Fruit fly (Drosophila melanogaster) whole organism, larva: Measurements from ENCODE around the gene Alp9.

Experiments used
- noc ChIP-seq: fragments of 200-800 bp; sonication (Bioruptor generic); optimal IDR thresholded peaks from 3 replicates; lab custom pipeline; 2019; ENCODE audit warnings: missing biosample characterization, mild to moderate bottlenecking, missing genetic modification characterization, moderate library complexity

Gene Alp9

dm6 chr3L:5577250-5578138 lies 17.8 kb upstream of the Alp9 start, which contains the start of gene Msr-110:
TSS of gene Msr-110 (minus strand) at chr3L:5577348.
- TF ChIP-seq noc (tag; lab: Kevin White, UChicago), result peak; percentile 92

DNA sequence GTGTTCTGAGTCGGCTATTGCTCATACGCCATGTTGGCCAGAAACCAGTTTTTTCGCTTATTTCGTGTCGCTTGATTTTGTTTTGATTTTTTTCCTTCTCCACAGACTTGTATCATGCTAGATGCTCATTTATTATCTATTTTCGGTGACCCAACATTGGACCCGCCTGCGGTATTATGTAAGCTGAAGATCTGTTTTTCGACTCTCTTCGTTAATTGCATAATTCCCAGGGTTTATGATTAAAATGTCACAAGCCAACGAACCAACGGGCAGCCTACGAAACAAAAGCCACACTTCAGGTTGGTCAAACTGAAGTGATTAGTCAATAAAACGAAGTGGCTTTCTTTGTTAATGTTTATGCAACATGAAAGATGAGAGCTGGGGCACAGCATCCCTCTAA lies 16.7 kb upstream of the Alp9 start:
- no peak for TF ChIP-seq noc (tag; lab: Kevin White, UChicago)

DNA sequence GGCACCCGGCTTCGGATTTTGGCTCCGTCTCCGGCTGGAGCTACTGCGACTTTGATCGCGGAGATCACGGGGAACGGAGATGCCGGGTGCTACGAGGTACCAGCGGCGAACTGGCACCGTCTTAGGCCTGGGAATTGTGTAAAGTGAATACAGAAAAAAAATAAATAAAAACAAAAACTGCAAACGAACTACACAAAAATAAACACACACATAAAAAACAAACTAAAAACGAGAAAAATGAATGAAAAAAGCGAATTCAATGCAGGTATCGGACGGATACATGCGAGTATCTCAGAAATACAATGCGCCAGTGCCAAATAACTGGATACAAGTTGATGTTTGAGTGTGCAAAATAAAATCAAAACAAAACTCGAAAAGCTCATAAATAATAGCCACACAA lies 15.6 kb upstream of the Alp9 start:
- TF ChIP-seq noc (tag; lab: Kevin White, UChicago), result peak; percentile 18

- no peak for TF ChIP-seq noc (tag; lab: Kevin White, UChicago)
Measured at dm6 chr3L:5580490-5581116, 14.7 kb upstream of the Alp9 start.

DNA sequence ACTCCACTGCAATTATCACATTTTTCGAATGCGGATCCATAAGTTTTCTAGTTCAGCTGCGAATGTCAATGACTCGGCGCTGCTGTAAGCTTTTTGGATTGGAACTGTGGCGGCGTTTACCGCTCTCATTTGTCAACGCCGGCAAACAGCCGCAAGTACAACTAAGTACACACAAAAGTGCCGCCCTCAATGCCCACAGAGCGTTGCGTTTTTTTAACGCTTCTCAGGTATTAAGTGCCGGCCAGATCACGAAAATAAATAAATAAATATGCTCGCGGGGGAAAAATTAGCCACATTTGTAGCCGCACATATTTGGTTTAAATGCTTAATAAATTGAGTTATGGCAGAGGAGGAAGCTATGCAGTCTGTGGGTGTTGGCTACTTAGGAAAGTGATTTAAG lies 13.8 kb upstream of the Alp9 start:
- no peak for TF ChIP-seq noc (tag; lab: Kevin White, UChicago)

DNA sequence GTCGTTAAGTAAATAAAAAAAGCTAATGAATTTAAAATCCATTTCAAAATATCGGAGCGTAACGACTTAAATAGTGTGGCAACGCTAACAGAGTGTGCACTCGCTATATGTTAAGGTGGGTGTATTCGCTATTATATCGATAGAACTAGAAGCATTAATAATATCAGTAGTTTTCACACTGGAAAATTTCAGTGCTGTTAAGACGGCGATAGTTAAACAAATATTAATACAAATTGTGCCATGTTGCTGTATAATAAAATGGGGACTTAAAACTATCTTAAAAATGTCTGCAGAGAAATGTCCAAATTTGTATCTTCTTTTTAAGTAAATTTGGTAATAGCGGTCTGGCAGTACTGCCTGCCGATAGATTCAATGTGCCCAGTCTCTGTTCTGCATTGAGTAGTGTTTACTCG lies 12.0 kb upstream of the Alp9 start:
- TF ChIP-seq noc (tag; lab: Kevin White, UChicago), result no peak

dm6 chr3L:5592437-5592836 lies 2.9 kb upstream of the Alp9 start, which contains the start of gene spo:
TSS of gene spo (minus strand) at chr3L:5592571.
- TF ChIP-seq noc (tag; lab: Kevin White, UChicago), result no peak

- TF ChIP-seq noc (tag; lab: Kevin White, UChicago), result no peak
Measured at dm6 chr3L:5594163-5594715, 1.1 kb upstream of the Alp9 start.

- TF ChIP-seq noc (tag; lab: Kevin White, UChicago), result no peak
Measured at dm6 chr3L:5599592-5599991, 4.2 kb downstream of the Alp9 start, which contains the start of gene CG10591. TSS of gene CG10591 (minus strand) at chr3L:5599692.

dm6 chr3L:5603860-5604415 lies 8.6 kb downstream of the Alp9 start, which contains the start of gene TM9SF3:
TSS of gene TM9SF3 (minus strand) at chr3L:5603979.
- TF ChIP-seq noc (tag; lab: Kevin White, UChicago), result no peak

DNA sequence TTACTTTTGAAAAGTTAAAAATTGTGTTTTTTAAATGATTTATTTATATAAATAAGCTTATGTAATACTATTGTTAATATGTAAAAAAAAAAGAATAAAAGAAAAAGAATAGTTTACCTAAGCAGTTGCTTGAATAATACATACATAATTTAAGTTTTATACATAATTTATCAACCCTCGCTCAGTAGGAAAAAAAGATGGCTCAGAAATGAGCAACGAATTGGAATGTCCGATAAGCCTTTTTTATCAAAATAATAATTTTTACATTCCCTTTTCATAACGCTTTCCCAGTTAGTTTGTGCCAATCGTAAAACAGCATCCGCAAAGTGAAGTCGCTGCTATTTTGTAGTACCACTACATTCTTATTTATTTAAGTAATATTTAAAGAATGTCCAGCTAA lies 9.1 kb downstream of the Alp9 start, which contains the start of gene mthl2:
Gene mthl2, plus strand, starts transcription at position 301 of the 400 bp plus-strand sequence.
- no peak for TF ChIP-seq noc (tag; lab: Kevin White, UChicago)

- no peak for TF ChIP-seq noc (tag; lab: Kevin White, UChicago)
Measured at dm6 chr3L:5608128-5608527, 12.8 kb downstream of the Alp9 start, which contains the start of gene Eaf6. TSS of gene Eaf6 (minus strand) at chr3L:5608300.

- no peak for TF ChIP-seq noc (tag; lab: Kevin White, UChicago)
Measured at dm6 chr3L:5608786-5609370, 13.5 kb downstream of the Alp9 start.

DNA sequence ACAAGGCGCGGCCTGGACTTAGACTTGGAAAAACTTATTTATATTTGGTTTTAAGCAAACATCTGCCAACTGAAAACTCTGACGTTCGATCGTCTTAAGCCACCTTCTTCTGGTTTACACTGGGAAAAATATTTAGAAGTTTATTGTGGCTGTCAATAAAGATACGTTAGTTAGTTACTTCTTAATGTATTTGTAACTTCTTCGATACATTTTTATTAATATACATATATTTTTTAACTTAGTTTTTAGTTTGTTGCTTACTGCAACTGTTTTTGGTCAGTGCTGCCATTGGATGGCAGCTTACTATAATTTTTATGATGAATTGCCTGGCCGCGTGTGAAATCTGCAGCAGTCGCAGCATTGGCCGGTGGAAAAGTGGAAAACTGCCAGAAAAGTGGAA lies 14.2 kb downstream of the Alp9 start:
- no peak for TF ChIP-seq noc (tag; lab: Kevin White, UChicago)

DNA sequence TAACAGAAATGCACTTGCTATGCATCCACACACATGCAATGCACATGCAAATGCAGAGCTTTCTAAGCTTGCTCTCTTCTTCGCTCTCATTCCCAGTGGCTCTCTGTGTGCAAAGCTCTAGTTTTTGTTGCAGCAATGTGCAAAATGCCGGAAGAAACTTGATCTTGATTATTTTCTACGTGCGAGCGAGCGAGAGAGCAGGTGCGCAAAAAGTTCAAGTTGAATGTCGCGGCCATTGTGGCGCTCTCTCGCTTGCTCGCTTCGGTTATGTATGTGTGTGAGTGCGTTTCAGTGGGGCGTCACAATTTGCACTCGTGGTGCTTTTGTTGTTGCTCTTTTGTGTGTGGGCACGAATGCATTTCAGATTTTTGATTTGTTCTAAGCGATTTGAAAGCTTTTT lies 15.2 kb downstream of the Alp9 start:
- no peak for TF ChIP-seq noc (tag; lab: Kevin White, UChicago)
